Fruit fly (Drosophila melanogaster) whole organism, wandering third instar larva: ENCODE results near the gene mldr.

Source experiments
- CG32264 ChIP-seq: fragments of 200-800 bp; sonication (Bioruptor generic); optimal IDR thresholded peaks from 2 replicates; lab custom pipeline; 2016; ENCODE audit warnings: missing biosample characterization, missing genetic modification characterization
- CrebA ChIP-seq: fragments of 200-800 bp; sonication (Bioruptor generic); optimal IDR thresholded peaks from 2 replicates; lab custom pipeline; 2016; ENCODE audit warnings: missing biosample characterization, mild to moderate bottlenecking, missing genetic modification characterization, borderline replicate concordance
- Dfd ChIP-seq: fragments of >200 bp; optimal IDR thresholded peaks from 2 replicates; lab custom pipeline; 2017; ENCODE audit warnings: missing biosample characterization, missing genetic modification characterization
- Jra ChIP-seq: sonication (Bioruptor generic); optimal IDR thresholded peaks from 2 replicates; lab custom pipeline; 2016; ENCODE audit warnings: missing biosample characterization, missing genetic modification characterization
- Myc ChIP-seq: fragments of >200 bp; optimal IDR thresholded peaks from 2 replicates; lab custom pipeline; 2017
- N ChIP-seq: fragments of >200 bp; optimal IDR thresholded peaks from 2 replicates; lab custom pipeline; 2018; ENCODE audit warnings: missing biosample characterization, missing external identifiers, missing genetic modification characterization
- Rel ChIP-seq, 2 experiments: fragments of 200-800 bp; sonication (Bioruptor generic) in 1 of 2; optimal IDR thresholded peaks; 2 replicates in 1 of 2; 3 replicates in 1 of 2; lab custom pipeline; 2016 to 2019; ENCODE audit warnings: mild to moderate bottlenecking in 2 of 2, missing biosample characterization in 2 of 2, missing genetic modification characterization in 2 of 2, moderate library complexity in 1 of 2
- dl ChIP-seq, 2 experiments: fragments of 175-275, 200-275 bp in 1 of 2; fragments of 200-275 bp in 1 of 2; sonication (Bioruptor generic); optimal IDR thresholded peaks; lab custom pipeline; 2018; ENCODE audit warnings: mild to moderate bottlenecking in 2 of 2, missing biosample characterization in 2 of 2, missing genetic modification characterization in 2 of 2, moderate library complexity in 2 of 2; ENCODE audit not compliant: partially characterized antibody in 2 of 2, insufficient read depth in 1 of 2
- psq ChIP-seq: fragments of 200-800 bp; sonication (Bioruptor generic); optimal IDR thresholded peaks from 3 replicates; lab custom pipeline; 2017; ENCODE audit warnings: missing biosample characterization, mild to moderate bottlenecking, missing genetic modification characterization, moderate library complexity
- rgr ChIP-seq: fragments of 200-800 bp; sonication (Bioruptor generic); optimal IDR thresholded peaks from 3 replicates; lab custom pipeline; 2016; ENCODE audit warnings: missing biosample characterization, mild to moderate bottlenecking, missing genetic modification characterization
- sv ChIP-seq: fragments of 200-800 bp; sonication (Bioruptor generic); optimal IDR thresholded peaks from 3 replicates; lab custom pipeline; 2016; ENCODE audit warnings: missing biosample characterization, missing genetic modification characterization
- usp ChIP-seq: fragments of >200 bp; optimal IDR thresholded peaks from 2 replicates; lab custom pipeline; 2017; ENCODE audit warnings: missing biosample characterization, missing genetic modification characterization

DNA sequence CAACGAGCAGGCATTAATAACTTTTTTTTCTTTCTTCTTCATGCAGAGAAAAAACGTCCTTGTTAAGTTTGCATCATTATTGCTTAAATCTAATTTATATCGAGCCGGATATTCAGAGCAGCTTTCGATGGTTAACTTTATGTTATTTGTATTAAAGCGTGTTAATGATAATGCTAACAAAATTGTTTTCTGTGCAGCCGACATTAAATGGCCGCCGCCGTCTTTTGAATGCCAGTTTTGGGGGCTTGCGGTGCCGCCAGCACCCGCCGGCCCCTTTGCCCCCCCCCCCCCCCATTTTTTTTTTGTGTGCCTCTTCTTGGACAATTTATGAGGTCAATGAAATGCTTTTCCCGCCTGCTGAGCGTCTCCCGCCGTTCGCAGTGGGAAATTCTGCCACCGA is 20.4 kb downstream of the mldr start:
- no peak for TF ChIP-seq CrebA
- no peak for TF ChIP-seq psq (GFP tag; lab: Kevin White, UChicago)
- TF ChIP-seq Myc (lab: Kevin White, UChicago), result no peak
- no peak for TF ChIP-seq CG32264 (GFP tag; lab: Kevin White, UChicago)
- no peak for TF ChIP-seq N (GFP tag; lab: Kevin White, UChicago)
- no peak for TF ChIP-seq rgr (GFP tag; lab: Kevin White, UChicago)
- no peak for TF ChIP-seq usp (GFP tag; lab: Kevin White, UChicago)
- TF ChIP-seq dl (GFP tag; optimal IDR thresholded peaks at IDR 0.05; lab: Kevin White, UChicago; ENCODE audit: insufficient read depth in 1 of 2, partially characterized antibody in 2 of 2), result no peak
- TF ChIP-seq Jra (GFP tag; lab: Kevin White, UChicago), result no peak
- TF ChIP-seq Dfd (GFP tag; lab: Kevin White, UChicago), result no peak
- no peak for TF ChIP-seq sv
- no peak for TF ChIP-seq Rel (GFP tag; optimal IDR thresholded peaks at IDR 0.05; lab: Kevin White, UChicago)
- TF ChIP-seq Rel (tag; optimal IDR thresholded peaks at IDR 0.05; lab: Kevin White, UChicago), result no peak
